Fruit fly (Drosophila melanogaster) whole organism, embryonic: Measurements from ENCODE around the gene CG13029.

ENCODE experiments used
- Antp ChIP-seq: fragments of 200-800 bp; sonication (Bioruptor generic); optimal IDR thresholded peaks from 3 replicates; lab custom pipeline; 2016; ENCODE audit warnings: missing biosample characterization, missing genetic modification characterization
- Bdp1 ChIP-seq: fragments of 200-800 bp; sonication (Bioruptor generic); optimal IDR thresholded peaks from 3 replicates; lab custom pipeline; 2016; ENCODE audit warnings: missing biosample characterization, missing genetic modification characterization
- CG11695 ChIP-seq: fragments of 200-800 bp; sonication (Bioruptor generic); IDR thresholded peaks from 3 replicates; pipeline ENCODE4 v1.3.6; 2022; ENCODE audit warnings: missing biosample characterization, missing genetic modification characterization
- CG12155 ChIP-seq: fragments of 200-800 bp; sonication (Bioruptor generic); optimal IDR thresholded peaks from 3 replicates; lab custom pipeline; 2016; ENCODE audit warnings: missing biosample characterization, missing genetic modification characterization
- CG12659 ChIP-seq: fragments of 200-800 bp; sonication (Bioruptor generic); optimal IDR thresholded peaks from 3 replicates; lab custom pipeline; 2017; ENCODE audit warnings: mild to moderate bottlenecking, missing biosample characterization, missing genetic modification reagents, missing genetic modification characterization
- CG13775 ChIP-seq: fragments of 200-800 bp; sonication (Bioruptor generic); optimal IDR thresholded peaks from 3 replicates; lab custom pipeline; 2017; ENCODE audit warnings: missing biosample characterization, mild to moderate bottlenecking, missing genetic modification characterization
- CG1602 ChIP-seq: fragments of 200-800 bp; sonication (Bioruptor generic); optimal IDR thresholded peaks from 3 replicates; lab custom pipeline; 2016; ENCODE audit warnings: missing biosample characterization, missing genetic modification characterization
- CG1603 ChIP-seq: fragments of 200-800 bp; sonication (Bioruptor generic); optimal IDR thresholded peaks from 2 replicates; lab custom pipeline; 2019; ENCODE audit warnings: missing biosample characterization, mild to moderate bottlenecking, missing genetic modification characterization, moderate library complexity
- CG16813 ChIP-seq: fragments of 200-800 bp; sonication (Bioruptor generic); IDR thresholded peaks from 3 replicates; pipeline ENCODE4 v1.3.6; 2022; ENCODE audit warnings: missing biosample characterization, missing genetic modification characterization; ENCODE audit not compliant: partially characterized antibody
- CG17186 ChIP-seq: fragments of 200-800 bp; sonication (Bioruptor generic); optimal IDR thresholded peaks from 3 replicates; lab custom pipeline; 2017; ENCODE audit warnings: missing biosample characterization, missing genetic modification reagents, missing genetic modification characterization
- CG17328 ChIP-seq: fragments of 200-800 bp; sonication (Bioruptor generic); IDR thresholded peaks from 2 replicates; pipeline ENCODE4 v1.3.6; 2022; ENCODE audit warnings: missing biosample characterization, missing genetic modification characterization
- CG2712 ChIP-seq: fragments of 200-800 bp; optimal IDR thresholded peaks from 3 replicates; lab custom pipeline; 2019; ENCODE audit warnings: missing biosample characterization, mild to moderate bottlenecking, missing genetic modification characterization, moderate library complexity
- CG32772 ChIP-seq: fragments of 200-800 bp; sonication (Bioruptor generic); IDR thresholded peaks from 2 replicates; pipeline ENCODE4 v1.3.6; 2022; ENCODE audit warnings: missing biosample characterization, missing genetic modification characterization
- CG34376 ChIP-seq: fragments of 200-800 bp; sonication (Bioruptor generic); optimal IDR thresholded peaks from 2 replicates; lab custom pipeline; 2018; ENCODE audit warnings: missing biosample characterization, mild to moderate bottlenecking, missing genetic modification characterization
- CG3838 ChIP-seq: fragments of 200-800 bp; sonication (Bioruptor generic); optimal IDR thresholded peaks from 3 replicates; lab custom pipeline; 2016; ENCODE audit warnings: missing biosample characterization, missing genetic modification characterization
- CG42726 ChIP-seq: fragments of 200-800 bp; sonication (Bioruptor generic); IDR thresholded peaks from 2 replicates; pipeline ENCODE4 v1.3.6; 2022; ENCODE audit warnings: missing biosample characterization, missing genetic modification characterization; ENCODE audit not compliant: partially characterized antibody
- CG4424 ChIP-seq: fragments of 200-800 bp; sonication (Bioruptor generic); optimal IDR thresholded peaks from 3 replicates; lab custom pipeline; 2016; ENCODE audit warnings: missing biosample characterization, missing genetic modification characterization
- CG4730 ChIP-seq: fragments of 200-800 bp; sonication (Bioruptor generic); IDR thresholded peaks from 2 replicates; pipeline ENCODE4 v1.3.6; 2022; ENCODE audit warnings: missing biosample characterization, missing genetic modification characterization
- CG5245 ChIP-seq: fragments of 200-800 bp; sonication (Bioruptor generic); optimal IDR thresholded peaks from 3 replicates; lab custom pipeline; 2016; ENCODE audit warnings: missing biosample characterization, missing genetic modification characterization
- CG7745 ChIP-seq: fragments of 200-800 bp; sonication (Bioruptor generic); optimal IDR thresholded peaks from 2 replicates; lab custom pipeline; 2018; ENCODE audit warnings: missing biosample characterization, mild to moderate bottlenecking, missing genetic modification characterization, moderate library complexity
- CG7786 ChIP-seq: fragments of 200-800 bp; sonication (Bioruptor generic); optimal IDR thresholded peaks from 2 replicates; lab custom pipeline; 2016; ENCODE audit warnings: missing biosample characterization, missing genetic modification characterization
- CG8944 ChIP-seq: fragments of 200-800 bp; sonication (Bioruptor generic); optimal IDR thresholded peaks from 3 replicates; lab custom pipeline; 2016; ENCODE audit warnings: missing biosample characterization, missing genetic modification characterization
- CG9797 ChIP-seq: fragments of 200-800 bp; sonication (Bioruptor generic); optimal IDR thresholded peaks from 3 replicates; lab custom pipeline; 2018; ENCODE audit warnings: missing biosample characterization, mild to moderate bottlenecking, missing genetic modification characterization
- CHES-1-like ChIP-seq: fragments of 200-800 bp; sonication (Bioruptor generic); optimal IDR thresholded peaks from 2 replicates; lab custom pipeline; 2016; ENCODE audit warnings: missing biosample characterization, missing genetic modification characterization
- Dbx ChIP-seq: fragments of 200-800 bp; sonication (Bioruptor generic); IDR thresholded peaks from 3 replicates; pipeline ENCODE4 v1.3.6; 2022; ENCODE audit warnings: missing biosample characterization, missing genetic modification characterization
- Dip3 ChIP-seq: fragments of 200-800 bp; sonication (Bioruptor generic); optimal IDR thresholded peaks from 3 replicates; lab custom pipeline; 2016; ENCODE audit warnings: missing biosample characterization, missing genetic modification characterization
- Doc3 ChIP-seq: fragments of 200-800 bp; sonication (Bioruptor generic); IDR thresholded peaks from 3 replicates; pipeline ENCODE4 v1.3.6; 2022; ENCODE audit warnings: missing biosample characterization, missing genetic modification characterization; ENCODE audit not compliant: partially characterized antibody
- Ets65A ChIP-seq: fragments of 200-800 bp; sonication (Bioruptor generic); peaks from one replicate; lab custom pipeline; 2016; ENCODE audit warnings: missing biosample characterization, missing genetic modification characterization
- Fer3 ChIP-seq: fragments of 200-800 bp; sonication (Bioruptor generic); optimal IDR thresholded peaks from 2 replicates; lab custom pipeline; 2018; ENCODE audit warnings: missing biosample characterization, mild to moderate bottlenecking, missing genetic modification characterization, moderate library complexity
- Gug ChIP-seq: fragments of 200-800 bp; sonication (Bioruptor generic); IDR thresholded peaks from 4 replicates; pipeline ENCODE4 v1.3.6; 2022; ENCODE audit warnings: missing biosample characterization, missing genetic modification characterization
- Kr ChIP-seq: fragments of 200-800 bp; sonication (Bioruptor generic); optimal IDR thresholded peaks from 2 replicates; lab custom pipeline; 2017; ENCODE audit warnings: missing biosample characterization, mild to moderate bottlenecking, missing genetic modification characterization
- Optix ChIP-seq: fragments of 200-800 bp; sonication (Bioruptor generic); IDR thresholded peaks from 3 replicates; pipeline ENCODE4 v1.3.6; 2022; ENCODE audit warnings: missing biosample characterization, missing genetic modification characterization
- Sin3A ChIP-seq: fragments of >200 bp; optimal IDR thresholded peaks from 2 replicates; lab custom pipeline; 2018
- Spps ChIP-seq: fragments of 200-800 bp; sonication (Bioruptor generic); optimal IDR thresholded peaks from 2 replicates; lab custom pipeline; 2018; ENCODE audit warnings: missing biosample characterization, mild to moderate bottlenecking, missing genetic modification characterization
- aop ChIP-seq: fragments of 200-800 bp; sonication (Bioruptor generic); IDR thresholded peaks from 2 replicates; pipeline ENCODE4 v1.3.6; 2022; ENCODE audit warnings: missing biosample characterization, missing genetic modification characterization
- ase ChIP-seq: fragments of 200-800 bp; sonication (Bioruptor generic); IDR thresholded peaks from 3 replicates; pipeline ENCODE4 v1.3.6; 2022; ENCODE audit warnings: missing biosample characterization, missing genetic modification characterization
- chm ChIP-seq: fragments of 200-800 bp; sonication (Bioruptor generic); IDR thresholded peaks from 2 replicates; pipeline ENCODE4 v1.3.6; 2022; ENCODE audit warnings: missing biosample characterization, missing genetic modification characterization
- grn ChIP-seq: fragments of 200-800 bp; sonication (Bioruptor generic); optimal IDR thresholded peaks from 3 replicates; lab custom pipeline; 2017; ENCODE audit warnings: missing biosample characterization, missing genetic modification characterization
- jumu ChIP-seq: fragments of 200-800 bp; sonication (Bioruptor generic); optimal IDR thresholded peaks from 3 replicates; lab custom pipeline; 2016; ENCODE audit warnings: missing biosample characterization, missing genetic modification characterization
- klu ChIP-seq: fragments of 200-800 bp; sonication (Bioruptor generic); IDR thresholded peaks from 2 replicates; pipeline ENCODE4 v1.3.6; 2022; ENCODE audit warnings: missing biosample characterization, missing genetic modification characterization
- knrl ChIP-seq: fragments of 200-800 bp; sonication (Bioruptor generic); IDR thresholded peaks from 3 replicates; pipeline ENCODE4 v1.3.6; 2022; ENCODE audit warnings: missing biosample characterization, missing genetic modification characterization; ENCODE audit not compliant: partially characterized antibody
- luna ChIP-seq: fragments of 200-800 bp; sonication (Bioruptor generic); optimal IDR thresholded peaks from 2 replicates; lab custom pipeline; 2016; ENCODE audit warnings: missing biosample characterization, missing genetic modification characterization
- mam ChIP-seq: fragments of 200-800 bp; sonication (Bioruptor generic); optimal IDR thresholded peaks from 3 replicates; lab custom pipeline; 2016; ENCODE audit warnings: missing biosample characterization, missing genetic modification characterization
- nau ChIP-seq: fragments of 200-800 bp; sonication (Bioruptor generic); optimal IDR thresholded peaks from 3 replicates; lab custom pipeline; 2017; ENCODE audit warnings: missing biosample characterization, mild to moderate bottlenecking, missing genetic modification characterization, missing genetic modification reagents
- nerfin-1 ChIP-seq: fragments of 200-800 bp; sonication (Bioruptor generic); optimal IDR thresholded peaks from 3 replicates; lab custom pipeline; 2019; ENCODE audit warnings: missing biosample characterization, mild to moderate bottlenecking, missing genetic modification characterization, moderate library complexity
- peb ChIP-seq: fragments of 200-800 bp; sonication (Bioruptor generic); IDR thresholded peaks from 2 replicates; pipeline ENCODE4 v1.3.6; 2022; ENCODE audit warnings: missing biosample characterization, missing genetic modification characterization
- ranshi ChIP-seq: fragments of 200-800 bp; sonication (Bioruptor generic); IDR thresholded peaks from 2 replicates; pipeline ENCODE4 v1.3.6; 2022; ENCODE audit warnings: missing biosample characterization, missing genetic modification characterization
- run ChIP-seq: fragments of 200-800 bp; sonication (Bioruptor generic); optimal IDR thresholded peaks from 3 replicates; lab custom pipeline; 2018; ENCODE audit warnings: missing biosample characterization, mild to moderate bottlenecking, missing genetic modification characterization
- shn ChIP-seq: fragments of 200-800 bp; sonication (Bioruptor generic); optimal IDR thresholded peaks from 3 replicates; lab custom pipeline; 2016; ENCODE audit warnings: missing biosample characterization, missing genetic modification characterization
- toy ChIP-seq: fragments of 200-800 bp; sonication (Bioruptor generic); IDR thresholded peaks from 2 replicates; pipeline ENCODE4 v1.3.6; 2022; ENCODE audit warnings: missing biosample characterization, missing genetic modification characterization
- zen2 ChIP-seq: fragments of 200-800 bp; sonication (Bioruptor generic); IDR thresholded peaks from 3 replicates; pipeline ENCODE4 v1.3.6; 2022; ENCODE audit warnings: missing biosample characterization, missing genetic modification characterization; ENCODE audit not compliant: partially characterized antibody
- zfh2 ChIP-seq: fragments of 200-800 bp; sonication (Bioruptor generic); optimal IDR thresholded peaks from 2 replicates; lab custom pipeline; 2016; ENCODE audit warnings: missing biosample characterization, missing genetic modification characterization

CG13029 gene

DNA sequence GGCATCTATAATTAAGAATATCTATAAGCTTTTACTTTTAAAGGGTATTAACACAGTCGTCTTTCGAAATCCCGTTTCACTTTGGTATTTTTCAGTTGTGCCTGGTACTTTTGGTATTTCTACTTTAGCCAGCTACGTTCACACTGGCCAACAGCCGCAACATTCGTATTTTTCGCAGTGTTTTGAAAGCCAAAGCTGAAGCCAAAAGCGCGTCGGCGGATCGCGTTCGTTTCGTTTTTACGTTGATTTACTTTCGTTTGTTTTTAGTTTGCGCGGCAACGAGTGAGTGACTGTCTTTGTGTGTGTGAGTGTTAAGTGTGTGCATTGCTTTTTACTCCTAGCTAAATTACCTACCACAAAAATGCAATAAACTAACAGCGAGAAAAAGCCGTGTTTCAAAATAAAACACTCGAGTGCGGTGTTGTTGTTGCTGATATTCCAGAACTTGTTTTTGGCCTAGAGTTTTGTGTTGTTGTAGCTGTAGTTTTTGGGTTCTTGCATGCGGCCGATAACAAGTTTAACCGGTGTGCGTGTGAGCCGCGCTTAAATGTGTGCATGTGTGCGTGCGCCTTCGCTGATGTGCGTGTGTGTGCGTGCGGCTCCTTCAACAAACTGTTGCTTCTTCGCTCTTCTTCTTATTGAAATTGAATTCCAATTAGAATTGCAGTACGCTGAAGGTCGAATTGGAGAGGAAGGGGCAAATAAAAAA lies 4.9 kb downstream of the CG13029 start, which contains the start of gene Lmpt (continued):
- TF ChIP-seq CG4730 (GFP tag; lab: Robert Waterston, UW) (no peak), zfh2 (GFP tag; lab: Kevin White, UChicago) (no peak), CG9797 (GFP tag; lab: Kevin White, UChicago) (peak; percentile 84), zen2 (no peak), CG16813 (GFP tag; lab: Robert Waterston, UW) (no peak), CG8944 (GFP tag; lab: Kevin White, UChicago) (no peak), aop (GFP tag; lab: Robert Waterston, UW) (no peak), toy (GFP tag; lab: Robert Waterston, UW) (no peak), nau (GFP tag; lab: Kevin White, UChicago) (no peak), grn (GFP tag; lab: Kevin White, UChicago) (no peak), chm (no peak; the same call in 1 of the 2 replicates), ranshi (no peak), klu (GFP tag; lab: Robert Waterston, UW) (no peak), CHES-1-like (no peak), CG12659 (peak; percentile 59), knrl (GFP tag; lab: Robert Waterston, UW) (no peak), CG17186 (GFP tag; lab: Kevin White, UChicago) (no peak), peb (GFP tag; lab: Robert Waterston, UW) (no peak), Kr (GFP tag; lab: Kevin White, UChicago) (no peak), CG4424 (GFP tag; lab: Kevin White, UChicago) (peak; percentile 2), Sin3A (lab: Kevin White, UChicago) (peak; percentile 38), CG5245 (GFP tag; lab: Kevin White, UChicago) (no peak), run (tag; lab: Kevin White, UChicago) (no peak), Doc3 (no peak), mam (GFP tag; lab: Kevin White, UChicago) (no peak), CG17328 (no peak), Dbx (GFP tag; lab: Robert Waterston, UW) (no peak), CG42726 (GFP tag; lab: Robert Waterston, UW) (0 out of 2 replicates have a peak, but pooled peaks have one; percentile 32), CG32772 (no peak), Ets65A (GFP tag; lab: Kevin White, UChicago) (no peak), shn (GFP tag; lab: Kevin White, UChicago) (no peak), Fer3 (no peak), CG7745 (tag; lab: Kevin White, UChicago) (no peak), nerfin-1 (no peak), Dip3 (GFP tag; lab: Kevin White, UChicago) (no peak), CG34376 (GFP tag; lab: Kevin White, UChicago) (peak; percentile 18), jumu (GFP tag; lab: Kevin White, UChicago) (no peak), Gug (GFP tag; lab: Robert Waterston, UW) (no peak), Antp (GFP tag; lab: Kevin White, UChicago) (no peak), CG11695 (GFP tag; lab: Robert Waterston, UW) (no peak), CG3838 (no peak), Bdp1 (GFP tag; lab: Kevin White, UChicago) (no peak), CG7786 (GFP tag; lab: Kevin White, UChicago) (no peak), CG13775 (GFP tag; lab: Kevin White, UChicago) (no peak), luna (GFP tag; lab: Kevin White, UChicago) (no peak), ase (GFP tag; lab: Robert Waterston, UW) (no peak), CG1602 (GFP tag; lab: Kevin White, UChicago) (no peak), Optix (GFP tag; lab: Robert Waterston, UW) (no peak), CG1603 (tag; lab: Kevin White, UChicago) (peak; percentile 27), CG2712 (peak; percentile 0), Spps (tag; lab: Kevin White, UChicago) (no peak), CG12155 (GFP tag; lab: Kevin White, UChicago) (no peak)
